Worm (Caenorhabditis elegans): ENCODE results near the gene W09C2.8.

ce11 chrIV:9588784-9589457 lies 35.3 kb downstream of the W09C2.8 start, which contains the start of gene trcs-1:
- TF ChIP-seq ceh-43 (GFP tag; optimal IDR thresholded peaks at IDR 0.05) (no peak), lsy-2 (tag; optimal IDR thresholded peaks at IDR 0.05) (no peak), nhr-28 (tag; optimal IDR thresholded peaks at IDR 0.05) (no peak), unc-62 (GFP tag; optimal IDR thresholded peaks at IDR 0.05) (no peak), ztf-11 (tag; optimal IDR thresholded peaks at IDR 0.05) (no peak), nhr-237 (tag; optimal IDR thresholded peaks at IDR 0.05) (no peak), elt-3 (tag; optimal IDR thresholded peaks at IDR 0.05) (no peak), lin-13 (tag; optimal IDR thresholded peaks at IDR 0.05) (no peak), snpc-4 (tag; optimal IDR thresholded peaks at IDR 0.05) (no peak), unc-39 (tag; optimal IDR thresholded peaks at IDR 0.05) (no peak), pha-4 (tag; optimal IDR thresholded peaks at IDR 0.05) (no peak), ces-1 (GFP tag; optimal IDR thresholded peaks at IDR 0.05) (no peak), nhr-76 (tag; optimal IDR thresholded peaks at IDR 0.05) (no peak)
